Fruit fly (Drosophila melanogaster) whole organism, embryonic: Measurements from ENCODE around the gene CG3123.

Experiments used
- Asciz ChIP-seq: fragments of 200-800 bp; sonication (Bioruptor generic); optimal IDR thresholded peaks from 2 replicates; lab custom pipeline; 2017; ENCODE audit warnings: missing biosample characterization, mild to moderate bottlenecking, missing genetic modification characterization, missing genetic modification reagents
- CG10147 ChIP-seq: fragments of 200-800 bp; sonication (Bioruptor generic); optimal IDR thresholded peaks from 2 replicates; lab custom pipeline; 2019; ENCODE audit warnings: missing biosample characterization, mild to moderate bottlenecking, missing genetic modification characterization, moderate library complexity
- CG12942 ChIP-seq: fragments of 200-800 bp; sonication (Bioruptor generic); optimal IDR thresholded peaks from 3 replicates; lab custom pipeline; 2016; ENCODE audit warnings: missing biosample characterization, missing genetic modification characterization
- CG13894 ChIP-seq: fragments of 200-800 bp; sonication (Bioruptor generic); optimal IDR thresholded peaks from 3 replicates; lab custom pipeline; 2018; ENCODE audit warnings: missing biosample characterization, mild to moderate bottlenecking, missing genetic modification characterization, moderate library complexity
- CG15073 ChIP-seq: fragments of 200-800 bp; sonication (Bioruptor generic); optimal IDR thresholded peaks from 2 replicates; lab custom pipeline; 2016; ENCODE audit warnings: missing biosample characterization, missing genetic modification characterization
- CG17359 ChIP-seq: fragments of 200-800 bp; sonication (Bioruptor generic); optimal IDR thresholded peaks from 3 replicates; lab custom pipeline; 2018; ENCODE audit warnings: missing biosample characterization, mild to moderate bottlenecking, missing genetic modification characterization, moderate library complexity
- CG17568 ChIP-seq: fragments of 200-800 bp; sonication (Bioruptor generic); optimal IDR thresholded peaks from 2 replicates; lab custom pipeline; 2018; ENCODE audit warnings: missing biosample characterization, mild to moderate bottlenecking, missing genetic modification characterization, moderate library complexity
- CG17912 ChIP-seq: fragments of 200-800 bp; sonication (Bioruptor generic); optimal IDR thresholded peaks from 2 replicates; lab custom pipeline; 2018; ENCODE audit warnings: missing biosample characterization, mild to moderate bottlenecking, missing genetic modification characterization
- CG30431 ChIP-seq: fragments of 200-800 bp; sonication (Bioruptor generic); optimal IDR thresholded peaks from 2 replicates; lab custom pipeline; 2017; ENCODE audit warnings: missing biosample characterization, missing genetic modification characterization
- CG42726 ChIP-seq: fragments of 200-800 bp; sonication (Bioruptor generic); IDR thresholded peaks from 2 replicates; pipeline ENCODE4 v1.3.6; 2022; ENCODE audit warnings: missing biosample characterization, missing genetic modification characterization; ENCODE audit not compliant: partially characterized antibody
- CG4328 ChIP-seq: fragments of 200-800 bp; sonication (Bioruptor generic); optimal IDR thresholded peaks from 3 replicates; lab custom pipeline; 2017; ENCODE audit warnings: missing biosample characterization, missing genetic modification reagents, missing genetic modification characterization
- CG4404 ChIP-seq: fragments of 200-800 bp; sonication (Bioruptor generic); IDR thresholded peaks from 2 replicates; pipeline ENCODE4 v1.3.6; 2022; ENCODE audit warnings: missing biosample characterization, missing genetic modification characterization
- CG6272 ChIP-seq: fragments of 200-800 bp; sonication (Bioruptor generic); IDR thresholded peaks from 2 replicates; pipeline ENCODE4 v1.3.6; 2022; ENCODE audit warnings: missing biosample characterization, missing genetic modification characterization
- CG7271 ChIP-seq: fragments of 200-800 bp; sonication (Bioruptor generic); optimal IDR thresholded peaks from 2 replicates; lab custom pipeline; 2018; ENCODE audit warnings: missing biosample characterization, mild to moderate bottlenecking, missing genetic modification characterization, moderate library complexity
- CG7556 ChIP-seq: fragments of 200-800 bp; sonication (Bioruptor generic); optimal IDR thresholded peaks from 2 replicates; lab custom pipeline; 2017; ENCODE audit warnings: missing biosample characterization, mild to moderate bottlenecking, missing genetic modification characterization
- CG8359 ChIP-seq: fragments of 200-800 bp; sonication (Bioruptor generic); optimal IDR thresholded peaks from 2 replicates; lab custom pipeline; 2017; ENCODE audit warnings: missing biosample characterization, mild to moderate bottlenecking, missing genetic modification characterization, borderline replicate concordance
- CG9437 ChIP-seq: fragments of 200-800 bp; sonication (Bioruptor generic); optimal IDR thresholded peaks from 2 replicates; lab custom pipeline; 2018; ENCODE audit warnings: missing biosample characterization, mild to moderate bottlenecking, missing genetic modification characterization
- CG9876 ChIP-seq: fragments of 200-800 bp; sonication (Bioruptor generic); optimal IDR thresholded peaks from 2 replicates; lab custom pipeline; 2016; ENCODE audit warnings: missing biosample characterization, missing genetic modification characterization
- CTCF ChIP-seq: fragments of 200-800 bp; sonication (Bioruptor generic); optimal IDR thresholded peaks from 2 replicates; lab custom pipeline; 2017; ENCODE audit warnings: missing biosample characterization, mild to moderate bottlenecking, missing genetic modification characterization, moderate library complexity
- D19B ChIP-seq: fragments of 200-800 bp; sonication (Bioruptor generic); optimal IDR thresholded peaks from 2 replicates; lab custom pipeline; 2017; ENCODE audit warnings: missing biosample characterization, mild to moderate bottlenecking, missing genetic modification characterization
- Dfd ChIP-seq, 2 experiments: fragments of >200 bp; optimal IDR thresholded peaks; 2 replicates each; lab custom pipeline; 2017; ENCODE audit warnings: missing biosample characterization in 2 of 2, missing genetic modification characterization in 2 of 2
- Doc2 ChIP-seq: fragments of 200-800 bp; sonication (Bioruptor generic); IDR thresholded peaks from 2 replicates; pipeline ENCODE4 v1.3.6; 2022; ENCODE audit warnings: missing biosample characterization, missing genetic modification characterization
- Gug ChIP-seq: fragments of 200-800 bp; sonication (Bioruptor generic); IDR thresholded peaks from 4 replicates; pipeline ENCODE4 v1.3.6; 2022; ENCODE audit warnings: missing biosample characterization, missing genetic modification characterization
- Hand ChIP-seq: fragments of 200-800 bp; sonication (Bioruptor generic); optimal IDR thresholded peaks from 2 replicates; lab custom pipeline; 2017; ENCODE audit warnings: mild to moderate bottlenecking, missing biosample characterization, missing genetic modification reagents, missing genetic modification characterization
- Kr ChIP-seq: fragments of 200-800 bp; sonication (Bioruptor generic); optimal IDR thresholded peaks from 2 replicates; lab custom pipeline; 2017; ENCODE audit warnings: missing biosample characterization, mild to moderate bottlenecking, missing genetic modification characterization
- MTF-1 ChIP-seq: fragments of 200-800 bp; sonication (Bioruptor generic); optimal IDR thresholded peaks from 2 replicates; lab custom pipeline; 2018; ENCODE audit warnings: missing biosample characterization, mild to moderate bottlenecking, missing genetic modification characterization, borderline replicate concordance
- Mad ChIP-seq: fragments of 200-800 bp; sonication (Bioruptor generic); optimal IDR thresholded peaks from 2 replicates; lab custom pipeline; 2016; ENCODE audit warnings: missing biosample characterization, missing genetic modification characterization
- Nf-YA ChIP-seq: fragments of 200-800 bp; sonication (Bioruptor generic); IDR thresholded peaks from 2 replicates; pipeline ENCODE4 v1.3.6; 2022; ENCODE audit warnings: missing biosample characterization, missing genetic modification characterization
- Opbp ChIP-seq: fragments of 200-800 bp; sonication (Bioruptor generic); IDR thresholded peaks from 3 replicates; pipeline ENCODE4 v1.3.6; 2022; ENCODE audit warnings: missing biosample characterization, missing genetic modification characterization; ENCODE audit not compliant: partially characterized antibody
- Rx ChIP-seq: fragments of 200-800 bp; sonication (Bioruptor generic); IDR thresholded peaks from 2 replicates; pipeline ENCODE4 v1.3.6; 2022; ENCODE audit warnings: missing biosample characterization, missing genetic modification characterization
- TFAM ChIP-seq: fragments of 200-800 bp; sonication (Bioruptor generic); optimal IDR thresholded peaks from 2 replicates; lab custom pipeline; 2017; ENCODE audit warnings: missing biosample characterization, missing genetic modification characterization, inconsistent platforms
- caup ChIP-seq: fragments of 200-800 bp; sonication (Bioruptor generic); optimal IDR thresholded peaks from 3 replicates; lab custom pipeline; 2017; ENCODE audit warnings: missing biosample characterization, mild to moderate bottlenecking, missing genetic modification characterization, moderate library complexity; ENCODE audit not compliant: severe bottlenecking
- croc ChIP-seq: fragments of 200-800 bp; sonication (Bioruptor generic); conservative IDR thresholded peaks from 3 replicates; pipeline ENCODE4 v1.3.6; 2022; ENCODE audit warnings: missing biosample characterization, missing genetic modification characterization
- dmrt11E ChIP-seq: fragments of 200-800 bp; sonication (Bioruptor generic); optimal IDR thresholded peaks from 3 replicates; lab custom pipeline; 2018; ENCODE audit warnings: missing biosample characterization, mild to moderate bottlenecking, missing genetic modification characterization, moderate library complexity
- fru ChIP-seq: fragments of >200 bp; optimal IDR thresholded peaks from 2 replicates; lab custom pipeline; 2017
- gsb ChIP-seq: fragments of 200-800 bp; sonication (Bioruptor generic); IDR thresholded peaks from 2 replicates; pipeline ENCODE4 v1.3.6; 2022; ENCODE audit warnings: missing biosample characterization, missing genetic modification characterization
- hb ChIP-seq: fragments of 200-800 bp; sonication (Bioruptor generic); IDR thresholded peaks from 3 replicates; pipeline ENCODE4 v1.3.6; 2022; ENCODE audit warnings: missing biosample characterization, missing genetic modification characterization; ENCODE audit not compliant: partially characterized antibody
- insv ChIP-seq, 2 experiments: fragments of 200-800 bp; sonication (Bioruptor generic); optimal IDR thresholded peaks; 3 replicates each; lab custom pipeline; 2016 to 2018; ENCODE audit warnings: missing biosample characterization in 2 of 2, missing genetic modification characterization in 2 of 2
- kni ChIP-seq: fragments of 200-800 bp; sonication (Bioruptor generic); optimal IDR thresholded peaks from 3 replicates; lab custom pipeline; 2017; ENCODE audit warnings: mild to moderate bottlenecking, missing biosample characterization, missing genetic modification reagents, missing genetic modification characterization
- odd ChIP-seq: fragments of 200-800 bp; sonication (Bioruptor generic); optimal IDR thresholded peaks from 2 replicates; lab custom pipeline; 2017; ENCODE audit warnings: missing biosample characterization, mild to moderate bottlenecking, missing genetic modification characterization
- org-1 ChIP-seq: fragments of 200-800 bp; sonication (Bioruptor generic); optimal IDR thresholded peaks from 2 replicates; lab custom pipeline; 2017; ENCODE audit warnings: missing biosample characterization, missing genetic modification characterization
- phol ChIP-seq: fragments of 200-800 bp; sonication (Bioruptor generic); optimal IDR thresholded peaks from 3 replicates; lab custom pipeline; 2018; ENCODE audit warnings: missing biosample characterization, mild to moderate bottlenecking, missing genetic modification characterization, moderate library complexity
- repo ChIP-seq: fragments of 200-800 bp; sonication (Bioruptor generic); optimal IDR thresholded peaks from 2 replicates; lab custom pipeline; 2016; ENCODE audit warnings: missing biosample characterization, missing genetic modification characterization
- sd ChIP-seq: fragments of 200-800 bp; sonication (Bioruptor generic); optimal IDR thresholded peaks from 3 replicates; lab custom pipeline; 2018; ENCODE audit warnings: missing biosample characterization, mild to moderate bottlenecking, missing genetic modification characterization, moderate library complexity
- sisA ChIP-seq: fragments of 200-800 bp; sonication (Bioruptor generic); IDR thresholded peaks from 2 replicates; pipeline ENCODE4 v1.3.6; 2022; ENCODE audit warnings: missing biosample characterization, missing genetic modification characterization
- so ChIP-seq: fragments of 200-800 bp; sonication (Bioruptor generic); IDR thresholded peaks from 3 replicates; pipeline ENCODE4 v1.3.6; 2022; ENCODE audit warnings: missing biosample characterization, missing genetic modification characterization
- sob ChIP-seq: fragments of 200-800 bp; sonication (Bioruptor generic); IDR thresholded peaks from 2 replicates; pipeline ENCODE4 v1.3.6; 2022; ENCODE audit warnings: missing biosample characterization, missing genetic modification characterization
- sr ChIP-seq: fragments of 200-800 bp; sonication (Bioruptor generic); IDR thresholded peaks from 3 replicates; pipeline ENCODE4 v1.3.6; 2022; ENCODE audit warnings: missing biosample characterization, missing genetic modification characterization
- twi ChIP-seq: fragments of 200-800 bp; optimal IDR thresholded peaks from 2 replicates; lab custom pipeline; 2019; ENCODE audit warnings: missing biosample characterization, mild to moderate bottlenecking, missing genetic modification characterization, moderate library complexity
- vfl ChIP-seq: fragments of 200-800 bp; sonication (Bioruptor generic); optimal IDR thresholded peaks from 2 replicates; lab custom pipeline; 2016; ENCODE audit warnings: missing biosample characterization, missing genetic modification characterization
- wdn ChIP-seq: fragments of 200-800 bp; sonication (Bioruptor generic); IDR thresholded peaks from 2 replicates; pipeline ENCODE4 v1.3.6; 2022; ENCODE audit warnings: missing biosample characterization, missing genetic modification characterization

CG3123 gene

DNA sequence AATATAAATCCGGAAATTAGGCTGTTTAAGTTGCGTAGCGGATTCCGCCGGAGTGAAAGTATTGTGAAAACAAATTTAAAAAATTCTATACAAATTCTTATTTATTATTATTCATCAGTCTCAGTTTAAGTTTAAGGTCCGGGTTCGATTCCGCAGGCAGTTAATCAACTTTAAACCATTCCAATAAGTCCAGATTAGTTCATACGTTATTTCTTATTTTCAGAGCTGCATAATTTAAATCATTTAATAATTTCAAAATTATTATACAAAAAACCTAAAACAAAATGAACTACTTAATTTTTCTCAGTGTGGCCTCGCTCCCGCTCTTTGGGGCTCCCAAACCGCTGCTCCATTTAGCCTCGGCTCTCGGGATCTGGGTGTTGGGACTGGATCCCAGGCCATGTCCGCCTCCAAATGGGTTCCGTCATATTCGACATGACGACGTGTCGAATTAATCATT is 5.1 kb upstream of the CG3123 start (continued):
- TF ChIP-seq CG17359 (peak; percentile 80), CG42726 (GFP tag; lab: Robert Waterston, UW) (no peak), odd (peak; percentile 93), Mad (GFP tag; lab: Kevin White, UChicago) (peak; percentile 71), caup (GFP tag; lab: Kevin White, UChicago) (peak; percentile 88), CG7556 (GFP tag; lab: Kevin White, UChicago) (peak; percentile 97), so (peak; percentile 82), fru (lab: Kevin White, UChicago) (no peak), CG13894 (tag; lab: Kevin White, UChicago) (peak; percentile 8), CTCF (GFP tag; lab: Kevin White, UChicago) (peak; percentile 45), MTF-1 (GFP tag; lab: Kevin White, UChicago) (no peak), CG17568 (GFP tag; lab: Kevin White, UChicago) (peak; percentile 83), CG30431 (peak; percentile 77), dmrt11E (tag; lab: Kevin White, UChicago) (peak; percentile 94), CG8359 (GFP tag; lab: Kevin White, UChicago) (peak; percentile 83), Dfd (GFP tag; optimal IDR thresholded peaks at IDR 0.05; lab: Kevin White, UChicago) (no peak), gsb (GFP tag; lab: Robert Waterston, UW) (peak; percentile 35; the same call in 1 of the 2 replicates), repo (GFP tag; lab: Kevin White, UChicago) (peak; percentile 22), kni (GFP tag; lab: Kevin White, UChicago) (peak; percentile 82), Rx (GFP tag; lab: Robert Waterston, UW) (0 out of 2 replicates have a peak, but pooled peaks have one; percentile 28), CG9876 (GFP tag; lab: Kevin White, UChicago) (no peak), CG4328 (peak; percentile 87), vfl (peak; percentile 59), sr (GFP tag; lab: Robert Waterston, UW) (no peak), phol (tag; lab: Kevin White, UChicago) (peak; percentile 94), CG6272 (GFP tag; lab: Robert Waterston, UW) (peak; percentile 73), TFAM (GFP tag; lab: Kevin White, UChicago) (no peak), org-1 (GFP tag; lab: Kevin White, UChicago) (peak; percentile 80), wdn (no peak), croc (peak; percentile 86), Opbp (GFP tag; lab: Robert Waterston, UW) (no peak), sd (tag; lab: Kevin White, UChicago) (peak; percentile 44), hb (no peak), twi (tag; lab: Kevin White, UChicago) (peak; percentile 86), Doc2 (GFP tag; lab: Robert Waterston, UW) (no peak), CG17912 (no peak), CG12942 (peak; percentile 61), sisA (GFP tag; lab: Robert Waterston, UW) (peak; percentile 68), D19B (GFP tag; lab: Kevin White, UChicago) (peak; percentile 71), CG7271 (tag; lab: Kevin White, UChicago) (no peak), Gug (peak; percentile 46; the same call in 2 of the 4 replicates), CG15073 (GFP tag; lab: Kevin White, UChicago) (no peak), Kr (GFP tag; lab: Kevin White, UChicago) (peak; percentile 49), Hand (GFP tag; lab: Kevin White, UChicago) (peak; percentile 73), CG10147 (peak; percentile 93), CG4404 (GFP tag; lab: Robert Waterston, UW) (peak; percentile 64), insv (GFP tag; optimal IDR thresholded peaks at IDR 0.05; lab: Kevin White, UChicago) (peak in 1 of 2 experiments; percentile 59), sob (GFP tag; lab: Robert Waterston, UW) (peak; percentile 75; the same call in 1 of the 2 replicates), CG9437 (GFP tag; lab: Kevin White, UChicago) (peak; percentile 88), Asciz (GFP tag; lab: Kevin White, UChicago) (peak; percentile 93), Nf-YA (GFP tag; lab: Robert Waterston, UW) (peak; percentile 47)
